Fruit fly (Drosophila melanogaster): ENCODE measurements around the gene unc80.

Gene unc80

dm6 chr3R:27621861-27622260 is 40.4 kb upstream of the unc80 start (continued):
- TF ChIP-seq CG6654 (GFP tag; optimal IDR thresholded peaks at IDR 0.05) = no peak
- no peak for TF ChIP-seq mam (GFP tag; optimal IDR thresholded peaks at IDR 0.05)
- TF ChIP-seq CG9817 (tag; optimal IDR thresholded peaks at IDR 0.05) = peak; percentile 3
- peak; percentile 5 for TF ChIP-seq bcd (GFP tag; optimal IDR thresholded peaks at IDR 0.05)
- TF ChIP-seq CG8290 (GFP tag; optimal IDR thresholded peaks at IDR 0.05) = no peak
- peak in 1 of 2 experiments; percentile 43 for TF ChIP-seq CG8290 (tag; optimal IDR thresholded peaks at IDR 0.05)
- 0 out of 2 replicates have a peak, but pooled peaks have one; percentile 36 for TF ChIP-seq ranshi (GFP tag; IDR thresholded peaks at IDR 0.05)
- no peak for TF ChIP-seq CG3407 (GFP tag; optimal IDR thresholded peaks at IDR 0.05)
- no peak for TF ChIP-seq kni (GFP tag; optimal IDR thresholded peaks at IDR 0.05)
- no peak for TF ChIP-seq CG31224 (GFP tag; IDR thresholded peaks at IDR 0.05)
- peak; percentile 2 for TF ChIP-seq CG8924 (tag; optimal IDR thresholded peaks at IDR 0.05)
- TF ChIP-seq CG16863 (GFP tag; optimal IDR thresholded peaks at IDR 0.05) = no peak
- TF ChIP-seq CG30431 (GFP tag; optimal IDR thresholded peaks at IDR 0.05) = no peak
- TF ChIP-seq sug (tag; optimal IDR thresholded peaks at IDR 0.05) = no peak
- no peak for TF ChIP-seq p53 (GFP tag; optimal IDR thresholded peaks at IDR 0.05)
- no peak for TF ChIP-seq CG1529 (GFP tag; optimal IDR thresholded peaks at IDR 0.05)
- peak; percentile 47 for TF ChIP-seq CG2120 (GFP tag; optimal IDR thresholded peaks at IDR 0.05)
- no peak for TF ChIP-seq oc (tag; optimal IDR thresholded peaks at IDR 0.05)
- TF ChIP-seq cato (GFP tag; optimal IDR thresholded peaks at IDR 0.05; ENCODE audit: borderline replicate concordance) = no peak
- TF ChIP-seq hb (GFP tag; IDR thresholded peaks at IDR 0.05; ENCODE audit: partially characterized antibody) = no peak
- TF ChIP-seq CG16815 (GFP tag; optimal IDR thresholded peaks at IDR 0.05) = no peak
- TF ChIP-seq CG3995 (GFP tag; optimal IDR thresholded peaks at IDR 0.05) = no peak
- TF ChIP-seq fu2 (GFP tag; optimal IDR thresholded peaks at IDR 0.05) = no peak
- TF ChIP-seq dimm (GFP tag; IDR thresholded peaks at IDR 0.05) = no peak

dm6 chr3R:27622993-27623392 is 39.2 kb upstream of the unc80 start:
- TF ChIP-seq abd-A (tag; optimal IDR thresholded peaks at IDR 0.05) (peak; percentile 86), chinmo (GFP tag; IDR thresholded peaks at IDR 0.05; ENCODE audit: partially characterized antibody) (0 out of 4 replicates have a peak, but pooled peaks have one; percentile 19), schlank (tag; optimal IDR thresholded peaks at IDR 0.05) (no peak), Ets65A (GFP tag) (peak; percentile 65), Fer1 (GFP tag; optimal IDR thresholded peaks at IDR 0.05) (no peak), D19A (tag; optimal IDR thresholded peaks at IDR 0.05) (peak; percentile 74), CG13894 (tag; optimal IDR thresholded peaks at IDR 0.05) (peak; percentile 17), crol (GFP tag; IDR thresholded peaks at IDR 0.05) (peak; percentile 54)

- no peak for TF ChIP-seq CG17359 (tag; optimal IDR thresholded peaks at IDR 0.05)
- no peak for TF ChIP-seq CTCF (GFP tag; optimal IDR thresholded peaks at IDR 0.05)
- TF ChIP-seq CG30431 (GFP tag; optimal IDR thresholded peaks at IDR 0.05) = no peak
- no peak for TF ChIP-seq CG17612 (GFP tag; IDR thresholded peaks at IDR 0.05)
- TF ChIP-seq eyg (GFP tag; optimal IDR thresholded peaks at IDR 0.05) = no peak
- TF ChIP-seq CG32767 (GFP tag; IDR thresholded peaks at IDR 0.05) = no peak
- TF ChIP-seq cg (GFP tag; optimal IDR thresholded peaks at IDR 0.05) = no peak
- no peak for TF ChIP-seq CG3726 (GFP tag; IDR thresholded peaks at IDR 0.05)
- no peak for TF ChIP-seq CG7839 (tag; optimal IDR thresholded peaks at IDR 0.05)
- TF ChIP-seq MTF-1 (GFP tag; optimal IDR thresholded peaks at IDR 0.05; ENCODE audit: borderline replicate concordance) = no peak
- no peak for TF ChIP-seq Sry-β (GFP tag; optimal IDR thresholded peaks at IDR 0.05)
- TF ChIP-seq Atf6 (GFP tag; IDR thresholded peaks at IDR 0.05) = no peak
- no peak for TF ChIP-seq cad (GFP tag; optimal IDR thresholded peaks at IDR 0.05)
- no peak for TF ChIP-seq shn (GFP tag; optimal IDR thresholded peaks at IDR 0.05)
- no peak for TF ChIP-seq B-H1 (GFP tag; IDR thresholded peaks at IDR 0.05)
Measured at dm6 chr3R:27625911-27626310, 36.3 kb upstream of the unc80 start, which contains the start of gene CG5612. Gene CG5612 (minus strand): TSS chr3R:27626011.

All from whole organism, embryonic.